Fruit fly (Drosophila melanogaster) whole organism, embryonic: Measurements from ENCODE around the gene ab.

Source experiments
- Blimp-1 ChIP-seq: fragments of 200-800 bp; sonication (Bioruptor generic); optimal IDR thresholded peaks from 3 replicates; lab custom pipeline; 2018; ENCODE audit warnings: missing biosample characterization, missing genetic modification characterization, mild to moderate bottlenecking, moderate library complexity, missing genetic modification reagents
- CG2116 ChIP-seq: fragments of 200-800 bp; sonication (Bioruptor generic); optimal IDR thresholded peaks from 3 replicates; lab custom pipeline; 2018; ENCODE audit warnings: missing biosample characterization, mild to moderate bottlenecking, missing genetic modification characterization
- CG6175 ChIP-seq: fragments of 200-800 bp; sonication (Bioruptor generic); IDR thresholded peaks from 3 replicates; pipeline ENCODE4 v1.3.6; 2022; ENCODE audit warnings: missing biosample characterization, missing genetic modification characterization
- CG7987 ChIP-seq: fragments of 200-800 bp; sonication (Bioruptor generic); optimal IDR thresholded peaks from 2 replicates; lab custom pipeline; 2018; ENCODE audit warnings: missing biosample characterization, mild to moderate bottlenecking, missing genetic modification characterization, moderate library complexity
- CG8944 ChIP-seq: fragments of 200-800 bp; sonication (Bioruptor generic); optimal IDR thresholded peaks from 3 replicates; lab custom pipeline; 2016; ENCODE audit warnings: missing biosample characterization, missing genetic modification characterization
- CG9932 ChIP-seq: fragments of 200-800 bp; sonication (Bioruptor generic); IDR thresholded peaks from 2 replicates; pipeline ENCODE4 v1.3.6; 2022; ENCODE audit warnings: missing biosample characterization, missing genetic modification characterization
- D19B ChIP-seq: fragments of 200-800 bp; sonication (Bioruptor generic); optimal IDR thresholded peaks from 2 replicates; lab custom pipeline; 2017; ENCODE audit warnings: missing biosample characterization, mild to moderate bottlenecking, missing genetic modification characterization
- Lhr ChIP-seq: fragments of 200-800 bp; sonication (Bioruptor generic); optimal IDR thresholded peaks from 3 replicates; lab custom pipeline; 2017; ENCODE audit warnings: mild to moderate bottlenecking, missing biosample characterization, missing genetic modification reagents, missing genetic modification characterization
- en ChIP-seq: fragments of 200-800 bp; sonication (Bioruptor generic); optimal IDR thresholded peaks from 2 replicates; lab custom pipeline; 2016; ENCODE audit warnings: missing biosample characterization, missing genetic modification characterization
- fd64A ChIP-seq: fragments of 200-800 bp; sonication (Bioruptor generic); optimal IDR thresholded peaks from 3 replicates; lab custom pipeline; 2018; ENCODE audit warnings: missing biosample characterization, mild to moderate bottlenecking, missing genetic modification characterization
- ham ChIP-seq: fragments of 200-800 bp; sonication (Bioruptor generic); IDR thresholded peaks from 2 replicates; pipeline ENCODE4 v1.3.6; 2022; ENCODE audit warnings: missing biosample characterization, missing genetic modification characterization
- lilli ChIP-seq: fragments of 200-800 bp; sonication (Bioruptor generic); optimal IDR thresholded peaks from 3 replicates; lab custom pipeline; 2016; ENCODE audit warnings: missing biosample characterization, missing genetic modification characterization

DNA sequence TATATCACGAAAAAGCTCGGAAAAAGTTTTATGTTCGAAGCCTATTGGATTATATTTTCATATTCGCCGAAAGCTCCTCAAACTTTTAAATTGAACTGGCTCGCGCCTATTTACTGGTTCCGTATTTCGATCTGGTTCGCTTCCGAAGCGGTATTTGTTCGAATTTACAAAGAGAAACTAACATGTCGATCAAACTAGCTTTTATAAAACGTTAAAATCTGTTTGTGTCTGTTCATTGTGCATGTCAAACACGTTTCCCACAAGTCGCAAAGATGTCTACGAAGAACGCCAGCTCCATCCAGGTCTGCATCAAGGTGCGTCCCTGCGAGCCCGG lies 59.1 kb downstream of the ab start, which contains the start of gene cana:
- TF ChIP-seq fd64A (no peak), CG9932 (no peak), D19B (GFP tag; lab: Kevin White, UChicago) (no peak), Blimp-1 (GFP tag; lab: Kevin White, UChicago) (no peak), lilli (GFP tag; lab: Kevin White, UChicago) (no peak), ham (GFP tag; lab: Robert Waterston, UW) (no peak), Lhr (GFP tag; lab: Kevin White, UChicago) (no peak), CG7987 (GFP tag; lab: Kevin White, UChicago) (no peak), CG2116 (GFP tag; lab: Kevin White, UChicago) (no peak), CG6175 (GFP tag; lab: Robert Waterston, UW) (no peak), en (no peak), CG8944 (no peak)
